Fruit fly (Drosophila melanogaster): ENCODE measurements around the gene Spn38F.

The Spn38F gene

dm6 chr2L:20837885-20838284 lies at the start of gene Spn38F:
Spn38F (minus strand) TSS chr2L:20837985.
- no peak for TF ChIP-seq Sin3A (optimal IDR thresholded peaks at IDR 0.05)
- TF ChIP-seq ttk (optimal IDR thresholded peaks at IDR 0.05): no peak
- no peak for TF ChIP-seq psq (optimal IDR thresholded peaks at IDR 0.05)
- no peak for TF ChIP-seq Myc (optimal IDR thresholded peaks at IDR 0.05)
- no peak for TF ChIP-seq h (optimal IDR thresholded peaks at IDR 0.05)
- TF ChIP-seq insv (optimal IDR thresholded peaks at IDR 0.05): no peak

dm6 chr2L:20887273-20887672 lies 49.5 kb upstream of the Spn38F start:
- TF ChIP-seq Sin3A (optimal IDR thresholded peaks at IDR 0.05) (no peak), insv (optimal IDR thresholded peaks at IDR 0.05) (no peak), Myc (optimal IDR thresholded peaks at IDR 0.05) (no peak), h (optimal IDR thresholded peaks at IDR 0.05) (no peak), ttk (optimal IDR thresholded peaks at IDR 0.05) (no peak), psq (optimal IDR thresholded peaks at IDR 0.05) (no peak)

- no peak for TF ChIP-seq Sin3A (optimal IDR thresholded peaks at IDR 0.05)
- no peak for TF ChIP-seq psq (optimal IDR thresholded peaks at IDR 0.05)
- TF ChIP-seq h (optimal IDR thresholded peaks at IDR 0.05): no peak
- TF ChIP-seq ttk (optimal IDR thresholded peaks at IDR 0.05): no peak
- TF ChIP-seq insv (optimal IDR thresholded peaks at IDR 0.05): no peak
- TF ChIP-seq Myc (optimal IDR thresholded peaks at IDR 0.05): no peak
Observed at dm6 chr2L:20885889-20886507, 48.2 kb upstream of the Spn38F start.

- no peak for TF ChIP-seq Sin3A (optimal IDR thresholded peaks at IDR 0.05)
- TF ChIP-seq psq (optimal IDR thresholded peaks at IDR 0.05): no peak
- no peak for TF ChIP-seq h (optimal IDR thresholded peaks at IDR 0.05)
- TF ChIP-seq ttk (optimal IDR thresholded peaks at IDR 0.05): no peak
- no peak for TF ChIP-seq insv (optimal IDR thresholded peaks at IDR 0.05)
- TF ChIP-seq Myc (optimal IDR thresholded peaks at IDR 0.05): no peak
Observed at dm6 chr2L:20883624-20884220, 45.9 kb upstream of the Spn38F start.

dm6 chr2L:20883097-20883496 lies 45.3 kb upstream of the Spn38F start:
- TF ChIP-seq Myc (optimal IDR thresholded peaks at IDR 0.05) (no peak), psq (optimal IDR thresholded peaks at IDR 0.05) (no peak), Sin3A (optimal IDR thresholded peaks at IDR 0.05) (no peak)

- TF ChIP-seq Sin3A (optimal IDR thresholded peaks at IDR 0.05): no peak
Observed at dm6 chr2L:20881353-20882079, 43.7 kb upstream of the Spn38F start.

dm6 chr2L:20880476-20880875 lies 42.7 kb upstream of the Spn38F start:
- TF ChIP-seq ttk (optimal IDR thresholded peaks at IDR 0.05) (no peak), psq (optimal IDR thresholded peaks at IDR 0.05) (no peak), Sin3A (optimal IDR thresholded peaks at IDR 0.05) (no peak), insv (optimal IDR thresholded peaks at IDR 0.05) (no peak), h (optimal IDR thresholded peaks at IDR 0.05) (no peak), Myc (optimal IDR thresholded peaks at IDR 0.05) (no peak)

- TF ChIP-seq h (optimal IDR thresholded peaks at IDR 0.05) (no peak), Myc (optimal IDR thresholded peaks at IDR 0.05) (no peak), Sin3A (optimal IDR thresholded peaks at IDR 0.05) (no peak), ttk (optimal IDR thresholded peaks at IDR 0.05) (no peak), insv (optimal IDR thresholded peaks at IDR 0.05) (no peak), psq (optimal IDR thresholded peaks at IDR 0.05) (no peak)
Observed at dm6 chr2L:20879567-20880141, 41.9 kb upstream of the Spn38F start.

- TF ChIP-seq Sin3A (optimal IDR thresholded peaks at IDR 0.05): no peak
- TF ChIP-seq insv (optimal IDR thresholded peaks at IDR 0.05): no peak
- no peak for TF ChIP-seq ttk (optimal IDR thresholded peaks at IDR 0.05)
- TF ChIP-seq Myc (optimal IDR thresholded peaks at IDR 0.05): no peak
- no peak for TF ChIP-seq psq (optimal IDR thresholded peaks at IDR 0.05)
- no peak for TF ChIP-seq h (optimal IDR thresholded peaks at IDR 0.05)
Observed at dm6 chr2L:20878463-20878862, 40.7 kb upstream of the Spn38F start.

- no peak for TF ChIP-seq Sin3A (optimal IDR thresholded peaks at IDR 0.05)
- TF ChIP-seq Myc (optimal IDR thresholded peaks at IDR 0.05): no peak
- no peak for TF ChIP-seq h (optimal IDR thresholded peaks at IDR 0.05)
- no peak for TF ChIP-seq ttk (optimal IDR thresholded peaks at IDR 0.05)
- no peak for TF ChIP-seq insv (optimal IDR thresholded peaks at IDR 0.05)
- TF ChIP-seq psq (optimal IDR thresholded peaks at IDR 0.05): no peak
Observed at dm6 chr2L:20878052-20878451, 40.3 kb upstream of the Spn38F start.

dm6 chr2L:20874514-20874913 lies 36.7 kb upstream of the Spn38F start:
- TF ChIP-seq psq (optimal IDR thresholded peaks at IDR 0.05) (no peak), h (optimal IDR thresholded peaks at IDR 0.05) (no peak)

- TF ChIP-seq h (optimal IDR thresholded peaks at IDR 0.05) (no peak), psq (optimal IDR thresholded peaks at IDR 0.05) (no peak), insv (optimal IDR thresholded peaks at IDR 0.05) (no peak)
Observed at dm6 chr2L:20869804-20870295, 32.1 kb upstream of the Spn38F start, which contains the start of gene CG14401. CG14401 (plus strand) TSS chr2L:20869854.

All from Kc167 (cell line).